Worm (Caenorhabditis elegans) whole organism, L4 larva: ENCODE data around the gene ptrn-1.

ENCODE experiments used
- F37D6.2 ChIP-seq: sonication (generic microtip); optimal IDR thresholded peaks from 2 replicates; lab custom pipeline; 2016; ENCODE audit warnings: mild to moderate bottlenecking, missing genetic modification characterization, missing compliant biosample characterization
- T26A8.4 ChIP-seq: fragments of 200-800 bp; sonication (Bioruptor generic); IDR thresholded peaks from 2 replicates; pipeline ENCODE4 v1.3.6; 2022; ENCODE audit warnings: missing genetic modification characterization, missing compliant biosample characterization
- Y48G9A.11 ChIP-seq: fragments of 200-800 bp; sonication (Bioruptor generic); IDR thresholded peaks from 2 replicates; pipeline ENCODE4 v1.3.6; 2022; ENCODE audit warnings: missing genetic modification reagents, missing genetic modification characterization, missing compliant biosample characterization
- ama-1 ChIP-seq: fragments of 150-350 bp; optimal IDR thresholded peaks from 2 replicates; lab custom pipeline; 2014; ENCODE audit warnings: inconsistent platforms, mixed read lengths
- arid-1 ChIP-seq: fragments of 200-800 bp; sonication (Bioruptor generic); conservative IDR thresholded peaks from 2 replicates; pipeline ENCODE4 v1.3.6; 2022; ENCODE audit warnings: missing genetic modification reagents, missing genetic modification characterization, missing compliant biosample characterization
- ceh-20 ChIP-seq: fragments of 200-800 bp; sonication (Bioruptor generic); IDR thresholded peaks from 2 replicates; pipeline ENCODE4 v1.3.6; 2022; ENCODE audit warnings: missing genetic modification reagents, missing genetic modification characterization, missing compliant biosample characterization
- ceh-62 ChIP-seq: sonication (generic microtip); optimal IDR thresholded peaks from 2 replicates; lab custom pipeline; 2017; ENCODE audit warnings: missing biosample characterization, missing genetic modification characterization
- ces-1 ChIP-seq: fragments of 150-350 bp; sonication (generic microtip); optimal IDR thresholded peaks from 4 replicates; lab custom pipeline; 2014; ENCODE audit warnings: missing biosample characterization, missing genetic modification reagents, missing genetic modification characterization
- daf-16 ChIP-seq, 3 experiments: sonication (generic microtip); optimal IDR thresholded peaks; 2 replicates each; lab custom pipeline; 2016 to 2017; ENCODE audit warnings: missing genetic modification characterization in 3 of 3, missing genetic modification reagents in 3 of 3, mild to moderate bottlenecking in 2 of 3, missing compliant biosample characterization in 2 of 3, missing biosample characterization in 1 of 3, moderate library complexity in 1 of 3
- daf-19 ChIP-seq: fragments of 200-800 bp; sonication (Bioruptor generic); conservative IDR thresholded peaks from 2 replicates; pipeline ENCODE4 v1.3.6; 2022; ENCODE audit warnings: missing genetic modification characterization, missing compliant biosample characterization
- dmd-9 ChIP-seq: fragments of 200-800 bp; sonication (Bioruptor generic); IDR thresholded peaks from 2 replicates; pipeline ENCODE4 v1.3.6; 2022; ENCODE audit warnings: missing genetic modification reagents, missing genetic modification characterization, missing compliant biosample characterization
- dpl-1 ChIP-seq: fragments of 150-350 bp; optimal IDR thresholded peaks from 2 replicates; lab custom pipeline; 2014; ENCODE audit warnings: missing biosample characterization, missing genetic modification reagents, missing genetic modification characterization
- dve-1 ChIP-seq: sonication (generic microtip); optimal IDR thresholded peaks from 2 replicates; lab custom pipeline; 2017; ENCODE audit warnings: antibody characterized with exemption, mild to moderate bottlenecking, missing genetic modification characterization, missing compliant biosample characterization; ENCODE audit not compliant: insufficient read depth
- gei-8 ChIP-seq: fragments of 200-800 bp; sonication (Bioruptor generic); optimal IDR thresholded peaks from 2 replicates; lab custom pipeline; 2018; ENCODE audit warnings: mild to moderate bottlenecking, missing genetic modification characterization, missing compliant biosample characterization
- hlh-30 ChIP-seq: sonication (generic microtip); optimal IDR thresholded peaks from 2 replicates; lab custom pipeline; 2017; ENCODE audit warnings: antibody characterized with exemption, mild to moderate bottlenecking, missing genetic modification characterization, missing compliant biosample characterization; ENCODE audit not compliant: insufficient read depth
- jun-1 ChIP-seq: fragments of 150-350 bp; optimal IDR thresholded peaks from 2 replicates; lab custom pipeline; 2014; ENCODE audit warnings: missing biosample characterization, missing genetic modification reagents, missing genetic modification characterization
- lin-1 ChIP-seq: fragments of 200-800 bp; sonication (Bioruptor generic); IDR thresholded peaks from 2 replicates; pipeline ENCODE4 v1.3.6; 2022; ENCODE audit warnings: missing genetic modification reagents, missing genetic modification characterization, missing compliant biosample characterization
- lin-15B ChIP-seq: fragments of 150-350 bp; sonication (generic microtip); optimal IDR thresholded peaks from 3 replicates; lab custom pipeline; 2014; ENCODE audit warnings: missing biosample characterization, missing genetic modification characterization
- lir-3 ChIP-seq: sonication (generic microtip); optimal IDR thresholded peaks from 2 replicates; lab custom pipeline; 2016; ENCODE audit warnings: mild to moderate bottlenecking, missing genetic modification characterization, missing compliant biosample characterization
- madf-9 ChIP-seq: fragments of 200-800 bp; sonication (Bioruptor generic); conservative IDR thresholded peaks from 2 replicates; pipeline ENCODE4 v1.3.6; 2022; ENCODE audit warnings: missing genetic modification reagents, missing genetic modification characterization, missing compliant biosample characterization
- mdt-29 ChIP-seq: fragments of 200-800 bp; sonication (Bioruptor generic); IDR thresholded peaks from 2 replicates; pipeline ENCODE4 v1.3.6; 2022; ENCODE audit warnings: missing genetic modification reagents, missing genetic modification characterization, missing compliant biosample characterization
- mxl-3 ChIP-seq: fragments of 200-800 bp; sonication (Bioruptor generic); optimal IDR thresholded peaks from 2 replicates; lab custom pipeline; 2018; ENCODE audit warnings: mild to moderate bottlenecking, missing genetic modification characterization, missing compliant biosample characterization
- nhr-102 ChIP-seq: sonication (generic microtip); optimal IDR thresholded peaks from 2 replicates; lab custom pipeline; 2016; ENCODE audit warnings: mild to moderate bottlenecking, missing genetic modification characterization, moderate library complexity, missing compliant biosample characterization
- nhr-11 ChIP-seq: fragments of 150-350 bp; optimal IDR thresholded peaks from 2 replicates; lab custom pipeline; 2014; ENCODE audit warnings: missing biosample characterization, missing genetic modification characterization
- nhr-28 ChIP-seq: fragments of 150-350 bp; optimal IDR thresholded peaks from 2 replicates; lab custom pipeline; 2014; ENCODE audit warnings: missing biosample characterization, missing genetic modification characterization
- nhr-42 ChIP-seq: fragments of 200-800 bp; sonication (Bioruptor generic); IDR thresholded peaks from 2 replicates; pipeline ENCODE4 v1.3.6; 2022; ENCODE audit warnings: missing genetic modification characterization, missing compliant biosample characterization
- nhr-48 ChIP-seq: sonication (generic microtip); optimal IDR thresholded peaks from 2 replicates; lab custom pipeline; 2016; ENCODE audit warnings: mild to moderate bottlenecking, missing genetic modification characterization, missing compliant biosample characterization
- nhr-6 ChIP-seq: fragments of 150-350 bp; optimal IDR thresholded peaks from 2 replicates; lab custom pipeline; 2014; ENCODE audit warnings: missing biosample characterization, missing genetic modification characterization
- rbr-2 ChIP-seq: sonication (generic microtip); optimal IDR thresholded peaks from 2 replicates; lab custom pipeline; 2016; ENCODE audit warnings: missing genotype, missing genetic modification characterization, missing compliant biosample characterization
- saeg-2 ChIP-seq: fragments of 200-800 bp; sonication (Bioruptor generic); IDR thresholded peaks from 2 replicates; pipeline ENCODE4 v1.3.6; 2022; ENCODE audit warnings: missing genetic modification reagents, missing genetic modification characterization, missing compliant biosample characterization
- snpc-1.2 ChIP-seq: fragments of 200-800 bp; sonication (Bioruptor generic); IDR thresholded peaks from 2 replicates; pipeline ENCODE4 v1.3.6; 2022; ENCODE audit warnings: missing genetic modification reagents, missing genetic modification characterization, missing compliant biosample characterization
- tag-97 ChIP-seq: fragments of 200-800 bp; sonication (Bioruptor generic); IDR thresholded peaks from 2 replicates; pipeline ENCODE4 v1.3.6; 2022; ENCODE audit warnings: missing genetic modification characterization, missing compliant biosample characterization
- unc-39 ChIP-seq: sonication (generic microtip); optimal IDR thresholded peaks from 2 replicates; lab custom pipeline; 2017; ENCODE audit warnings: missing biosample characterization, missing genetic modification characterization
- unc-62 ChIP-seq, 3 experiments: fragments of 150-350 bp in 1 of 3; sonication (generic microtip); optimal IDR thresholded peaks in 2 of 3; peaks in 1 of 3; 1 replicate in 1 of 3; 2 replicates in 2 of 3; lab custom pipeline; 2014 to 2017; ENCODE audit warnings: missing biosample characterization in 3 of 3, missing genetic modification characterization in 3 of 3, missing genetic modification reagents in 3 of 3, missing genotype in 1 of 3
- zip-11 ChIP-seq: fragments of 200-800 bp; sonication (Bioruptor generic); IDR thresholded peaks from 2 replicates; pipeline ENCODE4 v1.3.6; 2022; ENCODE audit warnings: missing genetic modification characterization, missing compliant biosample characterization
- zip-2 ChIP-seq: fragments of 150-350 bp; optimal IDR thresholded peaks from 2 replicates; lab custom pipeline; 2014; ENCODE audit warnings: missing biosample characterization, missing genetic modification characterization

ptrn-1 gene

ce11 chrX:17041571-17041970, 11.6 kb upstream of the ptrn-1 start:
- no peak for TF ChIP-seq mdt-29 (GFP tag; lab: Robert Waterston, UW)
- TF ChIP-seq zip-11 (GFP tag; lab: Robert Waterston, UW), result no peak
- TF ChIP-seq madf-9, result no peak
- no peak for TF ChIP-seq ces-1 (GFP tag; lab: Kevin White, UChicago)
- peak in 1 of 2 experiments; percentile 97 for TF ChIP-seq unc-62 (GFP tag; optimal IDR thresholded peaks at IDR 0.05 in 1 of 2; lab: Kevin White, UChicago)
- no peak for TF ChIP-seq unc-62 (tag; optimal IDR thresholded peaks at IDR 0.05; lab: Kevin White, UChicago)
- no peak for TF ChIP-seq jun-1 (tag; lab: Kevin White, UChicago)
- TF ChIP-seq daf-16 (GFP tag; optimal IDR thresholded peaks at IDR 0.05; lab: Kevin White, UChicago), result peak in 1 of 2 experiments; percentile 53
- no peak for TF ChIP-seq daf-16 (tag; optimal IDR thresholded peaks at IDR 0.05; lab: Kevin White, UChicago)
- no peak for TF ChIP-seq rbr-2 (tag; lab: Kevin White, UChicago)
- TF ChIP-seq F37D6.2 (tag; lab: Kevin White, UChicago), result no peak
- no peak for TF ChIP-seq mxl-3
- no peak for TF ChIP-seq nhr-6
- no peak for TF ChIP-seq nhr-42 (GFP tag; lab: Robert Waterston, UW)

ce11 chrX:17038616-17039015, 8.6 kb upstream of the ptrn-1 start:
- no peak for TF ChIP-seq lin-1 (GFP tag; lab: Robert Waterston, UW)
- TF ChIP-seq lin-15B, result no peak
- TF ChIP-seq T26A8.4, result no peak
- TF ChIP-seq dpl-1 (GFP tag; lab: Kevin White, UChicago), result no peak

ce11 chrX:17034773-17035172, 4.8 kb upstream of the ptrn-1 start:
- peak; percentile 3 for TF ChIP-seq nhr-28 (tag; lab: Kevin White, UChicago)
- TF ChIP-seq gei-8 (GFP tag; lab: Kevin White, UChicago), result no peak
- no peak for TF ChIP-seq ceh-62 (tag; lab: Kevin White, UChicago)
- no peak for TF ChIP-seq tag-97 (GFP tag; lab: Robert Waterston, UW)
- TF ChIP-seq daf-19 (GFP tag; lab: Robert Waterston, UW), result no peak
- no peak for TF ChIP-seq lin-15B
- TF ChIP-seq nhr-102 (tag; lab: Kevin White, UChicago), result no peak
- TF ChIP-seq ceh-20, result no peak
- TF ChIP-seq lir-3 (tag; lab: Kevin White, UChicago), result no peak
- TF ChIP-seq nhr-48, result no peak
- peak in 1 of 2 experiments; percentile 65 for TF ChIP-seq unc-62 (GFP tag; optimal IDR thresholded peaks at IDR 0.05 in 1 of 2; lab: Kevin White, UChicago)
- no peak for TF ChIP-seq unc-62 (tag; optimal IDR thresholded peaks at IDR 0.05; lab: Kevin White, UChicago)
- no peak for TF ChIP-seq arid-1
- TF ChIP-seq snpc-1.2 (GFP tag; lab: Robert Waterston, UW), result no peak
- TF ChIP-seq dve-1 (tag; lab: Kevin White, UChicago), result no peak
- no peak for TF ChIP-seq zip-2
- no peak for TF ChIP-seq Y48G9A.11 (GFP tag; lab: Robert Waterston, UW)
- no peak for TF ChIP-seq nhr-11 (tag; lab: Kevin White, UChicago)

ce11 chrX:17034193-17034592, 4.2 kb upstream of the ptrn-1 start:
- TF ChIP-seq unc-39 (tag; lab: Kevin White, UChicago) (no peak), hlh-30 (tag; lab: Kevin White, UChicago) (peak; percentile 2)
- TF ChIP-seq, all 104 proteins: peak for 1

- TF ChIP-seq ama-1 (lab: Kevin White, UChicago), result no peak
- TF ChIP-seq saeg-2 (GFP tag; lab: Robert Waterston, UW), result no peak
- TF ChIP-seq nhr-11 (tag; lab: Kevin White, UChicago), result no peak
- no peak for TF ChIP-seq dmd-9 (GFP tag; lab: Robert Waterston, UW)
These were observed 9.2 kb downstream of the ptrn-1 start, which contains the start of gene F35B3.4 for ce11 chrX:17020858-17021257. Gene F35B3.4, minus strand, starts transcription at chrX:17020958.
